Fruit fly (Drosophila melanogaster): ENCODE measurements around the gene Tie.

Gene Tie

dm6 chr3L:4516378-4516777, 15.6 kb downstream of the Tie start (continued):
- TF ChIP-seq CG8089 (GFP tag; optimal IDR thresholded peaks at IDR 0.05) (no peak), Drgx (GFP tag; IDR thresholded peaks at IDR 0.05) (0 out of 2 replicates have a peak, but pooled peaks have one; percentile 14)

DNA sequence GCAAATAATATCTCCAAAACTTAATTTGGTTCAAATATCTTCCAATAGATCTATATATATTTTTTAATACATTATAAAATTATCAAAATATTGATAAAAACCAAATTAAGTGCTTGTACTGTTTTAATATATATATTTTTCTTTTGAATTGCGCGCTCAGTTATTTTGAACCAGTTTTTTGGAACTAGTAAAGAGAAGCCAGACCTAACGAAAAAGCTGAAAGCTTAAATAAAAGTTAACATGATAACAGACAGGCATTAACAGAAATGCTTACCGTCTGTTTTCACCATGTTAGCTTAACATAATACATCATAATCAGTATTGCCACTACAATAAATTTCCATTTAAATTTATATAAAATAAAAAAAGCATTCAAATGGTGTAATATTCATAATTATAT, 21.6 kb downstream of the Tie start:
- TF ChIP-seq pzg (GFP tag; optimal IDR thresholded peaks at IDR 0.05) (peak; percentile 13), CG8388 (GFP tag; optimal IDR thresholded peaks at IDR 0.05) (no peak), CG15514 (GFP tag; optimal IDR thresholded peaks at IDR 0.05) (peak; percentile 99), dpn (GFP tag; optimal IDR thresholded peaks at IDR 0.05) (no peak), zf30C (GFP tag; optimal IDR thresholded peaks at IDR 0.05) (no peak), E2f2 (GFP tag; IDR thresholded peaks at IDR 0.05) (peak; percentile 92), YL-1 (GFP tag; optimal IDR thresholded peaks at IDR 0.05) (no peak), Dp (GFP tag; optimal IDR thresholded peaks at IDR 0.05) (peak; percentile 91), Adf1 (GFP tag; IDR thresholded peaks at IDR 0.05) (no peak), CG13287 (GFP tag; IDR thresholded peaks at IDR 0.05; ENCODE audit: partially characterized antibody) (peak; percentile 67), stwl (tag; optimal IDR thresholded peaks at IDR 0.05) (peak; percentile 31), cas (GFP tag; IDR thresholded peaks at IDR 0.05) (no peak)

DNA sequence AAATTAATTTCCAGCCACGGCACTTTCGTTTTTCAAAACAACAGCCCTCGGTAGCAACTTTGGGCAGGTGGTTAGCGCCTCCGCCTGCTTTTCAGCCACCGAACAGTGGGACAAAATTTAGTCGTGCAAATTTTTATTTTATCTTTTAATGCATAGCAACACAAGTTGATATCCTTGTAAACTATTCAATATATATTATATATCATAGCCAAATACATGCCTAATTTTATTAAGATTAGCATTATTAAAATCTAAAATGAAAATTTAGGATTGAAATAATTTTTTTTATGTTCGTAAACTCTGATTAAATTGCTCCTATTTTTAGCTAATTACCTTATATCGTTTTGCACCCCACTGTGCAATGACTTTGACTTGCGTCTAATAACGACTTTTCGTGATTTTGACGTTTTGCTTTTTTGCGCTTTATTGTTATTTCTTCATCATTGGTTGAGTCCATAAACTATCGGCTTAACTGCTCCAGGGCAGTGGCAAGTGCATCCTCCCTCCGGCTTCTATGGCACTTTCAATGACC, 23.0 kb downstream of the Tie start:
- TF ChIP-seq pho (GFP tag; optimal IDR thresholded peaks at IDR 0.05) (no peak), CG42726 (GFP tag; IDR thresholded peaks at IDR 0.05; ENCODE audit: partially characterized antibody) (no peak), CG7839 (tag; optimal IDR thresholded peaks at IDR 0.05) (peak; percentile 22), Sox100B (GFP tag; optimal IDR thresholded peaks at IDR 0.05) (no peak), CG33213 (GFP tag; optimal IDR thresholded peaks at IDR 0.05) (no peak), CG8478 (optimal IDR thresholded peaks at IDR 0.05) (no peak), PHDP (tag; optimal IDR thresholded peaks at IDR 0.05) (no peak), fd3F (GFP tag; optimal IDR thresholded peaks at IDR 0.05) (peak; percentile 6), oc (tag; optimal IDR thresholded peaks at IDR 0.05) (peak; percentile 31), CG30431 (GFP tag; optimal IDR thresholded peaks at IDR 0.05) (no peak), pan (optimal IDR thresholded peaks at IDR 0.05) (no peak), pan (GFP tag; optimal IDR thresholded peaks at IDR 0.05 in 1 of 2, IDR thresholded peaks at IDR 0.05 in 1 of 2) (no peak), CG13775 (GFP tag; optimal IDR thresholded peaks at IDR 0.05) (no peak), jigr1 (GFP tag; IDR thresholded peaks at IDR 0.05) (no peak), CG5245 (GFP tag; optimal IDR thresholded peaks at IDR 0.05) (no peak), CG13424 (tag; optimal IDR thresholded peaks at IDR 0.05) (peak; percentile 27), Blimp-1 (GFP tag; optimal IDR thresholded peaks at IDR 0.05) (peak; percentile 52), ash1 (GFP tag; optimal IDR thresholded peaks at IDR 0.05) (no peak), HLHmδ (GFP tag; optimal IDR thresholded peaks at IDR 0.05) (no peak), NfI (GFP tag; optimal IDR thresholded peaks at IDR 0.05) (no peak), bowl (GFP tag; IDR thresholded peaks at IDR 0.05) (no peak), grau (tag; optimal IDR thresholded peaks at IDR 0.05) (peak; percentile 60), NC2β (GFP tag; optimal IDR thresholded peaks at IDR 0.05) (no peak), Ssrp (tag; optimal IDR thresholded peaks at IDR 0.05) (no peak), pzg (GFP tag; optimal IDR thresholded peaks at IDR 0.05) (no peak), CG9727 (GFP tag; optimal IDR thresholded peaks at IDR 0.05) (no peak), CG14014 (GFP tag; IDR thresholded peaks at IDR 0.05) (0 out of 2 replicates have a peak, but pooled peaks have one; percentile 29), CG12391 (tag; optimal IDR thresholded peaks at IDR 0.05) (no peak), GATAe (GFP tag; conservative IDR thresholded peaks at IDR 0.05) (no peak), Meics (GFP tag; optimal IDR thresholded peaks at IDR 0.05) (no peak), CG8388 (GFP tag; optimal IDR thresholded peaks at IDR 0.05) (peak; percentile 16), CG15269 (tag; optimal IDR thresholded peaks at IDR 0.05) (peak; percentile 61), CG7745 (tag; optimal IDR thresholded peaks at IDR 0.05) (no peak), CG2875 (GFP tag; optimal IDR thresholded peaks at IDR 0.05) (no peak), CG12769 (tag; optimal IDR thresholded peaks at IDR 0.05) (no peak)

Data from whole organism, embryonic.